Worm (Caenorhabditis elegans): ENCODE results near the gene F40F8.12.

Gene F40F8.12

DNA sequence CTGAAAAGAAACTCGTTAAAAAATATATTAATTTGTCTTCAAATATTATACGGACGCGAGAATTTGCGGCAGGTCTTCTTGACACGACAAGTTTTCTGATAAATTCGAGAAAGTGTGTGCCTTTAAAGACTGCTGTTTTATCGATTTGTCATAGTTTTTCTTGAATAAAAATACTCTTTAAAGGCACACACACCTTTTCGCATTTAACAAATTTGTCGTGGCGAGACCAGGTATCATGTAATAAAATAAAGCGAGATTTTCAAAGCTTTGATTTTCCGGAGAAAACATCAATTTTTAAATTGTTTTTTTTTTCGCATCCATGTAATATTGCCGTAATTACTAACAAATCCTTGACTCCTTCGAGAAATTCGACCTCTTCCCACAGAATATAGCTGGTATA is 28.4 kb upstream of the F40F8.12 start:
- TF ChIP-seq drap-1 (GFP tag; optimal IDR thresholded peaks at IDR 0.05) = no peak
- no peak for TF ChIP-seq lin-32 (GFP tag; optimal IDR thresholded peaks at IDR 0.05)
- TF ChIP-seq pha-4 (tag; optimal IDR thresholded peaks at IDR 0.05) = no peak
- TF ChIP-seq bed-3 (GFP tag; optimal IDR thresholded peaks at IDR 0.05) = no peak
- no peak for TF ChIP-seq ham-2 (GFP tag; optimal IDR thresholded peaks at IDR 0.05)
- no peak for TF ChIP-seq hlh-1 (tag; optimal IDR thresholded peaks at IDR 0.05)
- no peak for TF ChIP-seq ztf-11 (tag; optimal IDR thresholded peaks at IDR 0.05)
- no peak for TF ChIP-seq nhr-76 (tag; optimal IDR thresholded peaks at IDR 0.05)
- no peak for TF ChIP-seq ceh-43 (GFP tag; optimal IDR thresholded peaks at IDR 0.05)
- no peak for TF ChIP-seq mep-1 (tag; optimal IDR thresholded peaks at IDR 0.05)
- TF ChIP-seq sem-2 (GFP tag; optimal IDR thresholded peaks at IDR 0.05) = no peak

DNA sequence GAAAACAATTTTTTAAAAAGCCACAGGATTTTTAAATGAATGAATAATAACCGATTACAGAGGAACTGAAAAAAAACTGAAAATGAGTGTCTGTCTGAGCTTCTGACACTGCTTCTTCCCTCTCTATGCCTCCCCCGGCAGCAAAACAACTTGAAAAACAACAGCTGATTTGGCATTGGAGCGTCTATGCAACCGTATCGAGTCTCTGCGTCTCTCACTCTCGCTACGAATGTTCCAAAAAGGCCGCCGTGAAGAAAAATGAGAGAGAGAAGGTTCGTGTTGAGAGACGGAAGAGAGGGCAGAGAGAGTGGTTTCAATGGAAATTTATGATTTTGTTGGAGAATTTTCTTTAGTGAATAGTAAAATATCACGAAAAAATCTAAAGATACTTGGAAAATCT is 26.6 kb upstream of the F40F8.12 start:
- TF ChIP-seq sem-2 (GFP tag; optimal IDR thresholded peaks at IDR 0.05) (no peak), unc-120 (tag; optimal IDR thresholded peaks at IDR 0.05; ENCODE audit: poor library complexity, severe bottlenecking) (peak; percentile 67), pha-4 (tag; optimal IDR thresholded peaks at IDR 0.05) (peak; percentile 25), blmp-1 (tag; optimal IDR thresholded peaks at IDR 0.05) (no peak), ces-1 (GFP tag; optimal IDR thresholded peaks at IDR 0.05) (peak; percentile 12), lsy-2 (tag; optimal IDR thresholded peaks at IDR 0.05) (peak; percentile 40), nhr-237 (tag; optimal IDR thresholded peaks at IDR 0.05) (peak; percentile 26), hlh-1 (tag; optimal IDR thresholded peaks at IDR 0.05) (peak; percentile 90), mep-1 (tag; optimal IDR thresholded peaks at IDR 0.05) (peak; percentile 71)

DNA sequence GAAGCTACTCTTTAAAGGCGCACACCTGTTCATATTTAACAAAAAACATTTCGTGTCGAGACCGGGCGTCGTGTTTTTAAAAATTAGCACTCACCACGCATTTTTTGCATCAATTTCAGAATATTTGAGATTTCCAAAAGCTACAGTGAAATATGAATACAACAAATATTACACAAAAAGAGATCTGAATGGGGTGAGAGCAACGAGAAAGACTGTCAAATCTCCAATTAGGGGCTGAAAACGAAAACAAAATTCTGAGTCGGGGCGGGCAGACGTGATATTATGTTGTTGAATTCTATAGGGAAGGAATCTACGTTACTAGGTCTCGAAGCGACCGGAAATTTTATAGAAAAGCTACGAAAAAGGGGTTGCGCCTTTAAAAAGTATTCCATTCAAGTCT is 26.0 kb upstream of the F40F8.12 start, which contains the start of gene C09H10.5:
Gene C09H10.5, minus strand, starts transcription at position 101 of the 400 bp plus-strand sequence.
- no peak for TF ChIP-seq lin-32 (GFP tag; optimal IDR thresholded peaks at IDR 0.05)
- TF ChIP-seq lin-13 (tag; optimal IDR thresholded peaks at IDR 0.05) = no peak
- no peak for TF ChIP-seq nhr-237 (tag; optimal IDR thresholded peaks at IDR 0.05)
- no peak for TF ChIP-seq nhr-28 (tag; optimal IDR thresholded peaks at IDR 0.05)
- no peak for TF ChIP-seq tbx-8 (GFP tag; optimal IDR thresholded peaks at IDR 0.05)
- TF ChIP-seq sptf-1 (tag; optimal IDR thresholded peaks at IDR 0.05) = no peak
- no peak for TF ChIP-seq bed-3 (GFP tag; optimal IDR thresholded peaks at IDR 0.05)
- TF ChIP-seq ceh-83 (GFP tag; optimal IDR thresholded peaks at IDR 0.05) = no peak
- no peak for TF ChIP-seq ces-1 (GFP tag; optimal IDR thresholded peaks at IDR 0.05)
- TF ChIP-seq elt-3 (tag; optimal IDR thresholded peaks at IDR 0.05) = no peak
- TF ChIP-seq lsy-2 (tag; optimal IDR thresholded peaks at IDR 0.05) = no peak
- no peak for TF ChIP-seq ztf-11 (tag; optimal IDR thresholded peaks at IDR 0.05)
- TF ChIP-seq nhr-76 (tag; optimal IDR thresholded peaks at IDR 0.05) = no peak

DNA sequence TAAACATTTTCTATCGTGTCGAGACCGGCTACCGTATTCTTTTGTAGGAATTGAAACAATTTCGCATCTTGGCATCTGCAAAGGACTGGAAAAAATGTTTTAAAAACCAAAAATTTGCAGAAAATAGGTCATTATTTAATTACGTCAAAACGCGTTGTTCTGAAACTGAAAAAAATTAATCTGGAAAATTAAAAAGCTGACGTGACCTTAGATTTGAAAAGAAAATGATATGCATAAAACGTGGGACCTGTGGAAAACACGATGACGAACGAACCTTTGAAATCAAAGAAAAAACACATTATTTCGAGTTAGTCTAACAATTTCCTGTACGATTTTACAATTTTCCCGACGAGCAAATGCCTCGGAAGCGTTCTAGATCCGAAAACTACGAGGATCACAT is 25.5 kb upstream of the F40F8.12 start, which contains the start of gene C09H10.9:
Gene C09H10.9, plus strand, starts transcription at position 301 of the 400 bp plus-strand sequence.
- TF ChIP-seq blmp-1 (tag; optimal IDR thresholded peaks at IDR 0.05) (no peak), nhr-2 (tag; optimal IDR thresholded peaks at IDR 0.05) (no peak)

DNA sequence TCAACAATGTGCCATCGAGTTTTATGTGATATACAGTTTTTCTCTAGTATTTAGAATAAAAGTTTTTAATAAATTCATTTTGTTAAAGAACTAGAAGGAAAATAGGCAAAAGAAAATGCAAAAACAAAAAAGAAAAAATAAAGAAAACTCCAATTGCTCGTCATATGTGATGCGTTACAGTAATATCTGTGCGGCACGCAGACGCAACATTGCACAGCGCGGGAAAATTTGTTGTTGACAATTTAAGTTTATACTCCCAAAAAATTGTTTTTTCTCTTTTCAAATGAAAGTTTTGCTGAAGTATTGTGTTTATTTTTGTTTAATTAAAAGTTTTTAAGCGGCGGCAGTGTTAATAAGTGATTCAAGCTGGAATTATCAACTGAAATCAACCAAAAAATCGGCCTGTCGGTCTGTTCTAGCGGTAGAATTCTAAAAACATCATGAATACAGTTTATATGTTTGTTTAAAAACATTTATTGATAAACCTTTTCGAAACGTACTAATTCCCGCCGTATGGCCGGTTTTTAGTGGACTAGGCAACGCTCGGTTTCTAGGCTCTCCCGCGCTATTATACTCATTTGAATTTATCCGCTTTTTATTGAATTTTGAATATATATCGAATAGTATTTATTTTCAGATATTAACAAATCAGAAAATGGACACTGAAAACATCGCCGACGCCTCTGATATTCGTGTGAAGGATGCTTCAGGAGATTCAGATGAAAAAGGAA is 23.5 kb upstream of the F40F8.12 start, which contains the start of gene nasp-1:
Gene nasp-1, plus strand, starts transcription at position 632 of the 731 bp plus-strand sequence.
- TF ChIP-seq lin-13 (tag; optimal IDR thresholded peaks at IDR 0.05) = peak; percentile 12
- TF ChIP-seq nhr-12 (tag; optimal IDR thresholded peaks at IDR 0.05) = no peak
- peak; percentile 90 for TF ChIP-seq lsy-2 (tag; optimal IDR thresholded peaks at IDR 0.05)

DNA sequence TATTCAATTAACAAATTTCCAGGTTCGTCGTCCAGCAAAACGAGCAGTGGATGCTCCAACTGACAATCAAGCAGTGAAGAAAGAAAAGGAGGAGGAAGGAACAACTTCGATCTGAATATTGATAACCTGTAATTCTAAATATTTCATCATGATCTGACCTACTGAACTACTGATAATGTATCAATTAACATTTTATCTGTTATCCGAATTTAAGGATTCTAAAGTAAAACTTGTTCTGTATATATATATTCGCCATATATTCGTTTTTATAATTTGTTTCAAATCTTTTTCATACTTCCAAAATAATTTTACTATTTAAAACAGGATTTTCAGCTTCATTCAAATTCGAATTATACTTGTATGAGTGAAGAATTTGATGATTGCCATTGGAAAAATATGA is 21.8 kb upstream of the F40F8.12 start, which contains the start of gene apc-17:
Gene apc-17, plus strand, starts transcription at position 301 of the 400 bp plus-strand sequence.
- TF ChIP-seq unc-39 (tag; optimal IDR thresholded peaks at IDR 0.05) (no peak), ham-2 (GFP tag; optimal IDR thresholded peaks at IDR 0.05) (no peak), snpc-4 (tag; optimal IDR thresholded peaks at IDR 0.05) (no peak), flh-1 (GFP tag; optimal IDR thresholded peaks at IDR 0.05) (no peak), M03D4.4 (tag; optimal IDR thresholded peaks at IDR 0.05) (no peak), mls-2 (tag; optimal IDR thresholded peaks at IDR 0.05) (no peak), sptf-1 (tag; optimal IDR thresholded peaks at IDR 0.05) (no peak), elt-1 (tag; optimal IDR thresholded peaks at IDR 0.05; ENCODE audit: borderline replicate concordance, insufficient read depth) (no peak), elt-3 (tag; optimal IDR thresholded peaks at IDR 0.05) (no peak), unc-120 (tag; optimal IDR thresholded peaks at IDR 0.05; ENCODE audit: poor library complexity, severe bottlenecking) (no peak), ceh-83 (GFP tag; optimal IDR thresholded peaks at IDR 0.05) (no peak)

Measured in whole organism, mixed stage, embryonic.